Worm (Caenorhabditis elegans): ENCODE measurements around the gene F09E5.11.
A peak's percentile ranks its signal among the peaks of the same experiment; 100 is the strongest.

The F09E5.11 gene

ce11 chrII:5333729-5334255, 24.2 kb downstream of the F09E5.11 start:
- TF ChIP-seq unc-98 (GFP tag; IDR thresholded peaks at IDR 0.05) (no peak), pax-3 (tag; optimal IDR thresholded peaks at IDR 0.05) (no peak), nhr-28 (tag; optimal IDR thresholded peaks at IDR 0.05) (no peak), vab-15 (tag; optimal IDR thresholded peaks at IDR 0.05) (peak; percentile 6), elt-3 (tag; optimal IDR thresholded peaks at IDR 0.05) (no peak), lin-13 (GFP tag; optimal IDR thresholded peaks at IDR 0.05) (no peak), lsy-2 (tag; optimal IDR thresholded peaks at IDR 0.05) (peak in 1 of 2 experiments; percentile 10), nhr-84 (tag; optimal IDR thresholded peaks at IDR 0.05) (no peak), pqm-1 (tag; optimal IDR thresholded peaks at IDR 0.05) (no peak), ama-1 (optimal IDR thresholded peaks at IDR 0.05) (no peak), fkh-4 (tag; optimal IDR thresholded peaks at IDR 0.05; ENCODE audit: borderline replicate concordance) (no peak), elt-2 (tag; optimal IDR thresholded peaks at IDR 0.05) (peak; percentile 3), Y116A8C.19 (tag; optimal IDR thresholded peaks at IDR 0.05; ENCODE audit: borderline replicate concordance) (no peak), ceh-8 (GFP tag; optimal IDR thresholded peaks at IDR 0.05) (no peak), mdl-1 (tag; optimal IDR thresholded peaks at IDR 0.05) (no peak), egl-13 (tag; optimal IDR thresholded peaks at IDR 0.05) (no peak), irx-1 (tag; optimal IDR thresholded peaks at IDR 0.05) (no peak), ets-5 (GFP tag; IDR thresholded peaks at IDR 0.05) (no peak), C04F5.9 (tag; optimal IDR thresholded peaks at IDR 0.05) (no peak), blmp-1 (tag; optimal IDR thresholded peaks at IDR 0.05) (peak; percentile 5), nhr-90 (tag; optimal IDR thresholded peaks at IDR 0.05; ENCODE audit: poor library complexity) (no peak), sptf-1 (tag; optimal IDR thresholded peaks at IDR 0.05) (no peak), nhr-76 (tag; optimal IDR thresholded peaks at IDR 0.05) (no peak), efl-1 (optimal IDR thresholded peaks at IDR 0.05) (no peak), efl-1 (GFP tag; optimal IDR thresholded peaks at IDR 0.05 in 1 of 2) (no peak), hpl-2 (GFP tag; optimal IDR thresholded peaks at IDR 0.05) (no peak), nhr-11 (tag; optimal IDR thresholded peaks at IDR 0.05) (no peak), alr-1 (tag; optimal IDR thresholded peaks at IDR 0.05; ENCODE audit: borderline replicate concordance) (no peak), lin-14 (GFP tag; optimal IDR thresholded peaks at IDR 0.05) (peak; percentile 27), nhr-20 (tag; optimal IDR thresholded peaks at IDR 0.05) (no peak), nhr-85 (tag) (no peak), tbx-2 (tag; optimal IDR thresholded peaks at IDR 0.05) (no peak)

ce11 chrII:5332345-5333124, 25.5 kb downstream of the F09E5.11 start:
- TF ChIP-seq elt-2 (tag; optimal IDR thresholded peaks at IDR 0.05), result peak; percentile 74
- TF ChIP-seq C04F5.9 (tag; optimal IDR thresholded peaks at IDR 0.05), result no peak
- peak; percentile 12 for TF ChIP-seq jun-1 (tag; optimal IDR thresholded peaks at IDR 0.05)

- TF ChIP-seq ama-1 (optimal IDR thresholded peaks at IDR 0.05) (no peak), lir-3 (tag; optimal IDR thresholded peaks at IDR 0.05; ENCODE audit: poor library complexity) (no peak), ztf-4 (tag; optimal IDR thresholded peaks at IDR 0.05) (no peak), lin-14 (GFP tag; optimal IDR thresholded peaks at IDR 0.05) (peak; percentile 14), unc-86 (tag; optimal IDR thresholded peaks at IDR 0.05) (no peak), nhr-20 (tag; optimal IDR thresholded peaks at IDR 0.05) (no peak), nhr-28 (tag; optimal IDR thresholded peaks at IDR 0.05) (no peak), fos-1 (tag; optimal IDR thresholded peaks at IDR 0.05) (peak; percentile 3), unc-62 (GFP tag; optimal IDR thresholded peaks at IDR 0.05) (no peak), unc-98 (GFP tag; IDR thresholded peaks at IDR 0.05) (no peak), nhr-12 (tag; optimal IDR thresholded peaks at IDR 0.05) (no peak), egl-27 (tag; optimal IDR thresholded peaks at IDR 0.05) (no peak), fkh-8 (tag; optimal IDR thresholded peaks at IDR 0.05) (peak; percentile 23), F16B12.6 (tag; optimal IDR thresholded peaks at IDR 0.05) (no peak), snu-23 (GFP tag; optimal IDR thresholded peaks at IDR 0.05) (no peak), blmp-1 (tag; optimal IDR thresholded peaks at IDR 0.05) (peak; percentile 61), Y116A8C.19 (tag; optimal IDR thresholded peaks at IDR 0.05; ENCODE audit: borderline replicate concordance) (no peak), ztf-11 (tag; optimal IDR thresholded peaks at IDR 0.05) (no peak), nhr-47 (tag; optimal IDR thresholded peaks at IDR 0.05) (peak; percentile 15), nhr-71 (tag; optimal IDR thresholded peaks at IDR 0.05) (peak; percentile 29), isw-1 (GFP tag; IDR thresholded peaks at IDR 0.05) (no peak), nhr-90 (tag; optimal IDR thresholded peaks at IDR 0.05; ENCODE audit: poor library complexity) (no peak), lsy-2 (tag; optimal IDR thresholded peaks at IDR 0.05) (no peak)
Measured at ce11 chrII:5331677-5332303, 26.2 kb downstream of the F09E5.11 start.
